Fruit fly (Drosophila melanogaster) whole organism, embryonic: ENCODE results near the gene wfs1.

ENCODE experiments used
- Aef1 ChIP-seq: fragments of 200-800 bp; sonication (Bioruptor generic); IDR thresholded peaks from 3 replicates; pipeline ENCODE4 v1.3.6; 2022; ENCODE audit warnings: missing biosample characterization, missing genetic modification characterization
- CG1024 ChIP-seq: fragments of 200-800 bp; sonication (Bioruptor generic); IDR thresholded peaks from 2 replicates; pipeline ENCODE4 v1.3.6; 2022; ENCODE audit warnings: missing biosample characterization, missing genetic modification characterization
- CG10366 ChIP-seq: fragments of 200-800 bp; sonication (Bioruptor generic); IDR thresholded peaks from 2 replicates; pipeline ENCODE4 v1.3.6; 2022; ENCODE audit warnings: missing biosample characterization, missing genetic modification characterization
- CG11695 ChIP-seq: fragments of 200-800 bp; sonication (Bioruptor generic); IDR thresholded peaks from 3 replicates; pipeline ENCODE4 v1.3.6; 2022; ENCODE audit warnings: missing biosample characterization, missing genetic modification characterization
- CG12659 ChIP-seq: fragments of 200-800 bp; sonication (Bioruptor generic); optimal IDR thresholded peaks from 3 replicates; lab custom pipeline; 2017; ENCODE audit warnings: mild to moderate bottlenecking, missing biosample characterization, missing genetic modification reagents, missing genetic modification characterization
- CG13424 ChIP-seq: fragments of 200-800 bp; sonication (Bioruptor generic); optimal IDR thresholded peaks from 2 replicates; lab custom pipeline; 2019; ENCODE audit warnings: missing biosample characterization, mild to moderate bottlenecking, missing genetic modification characterization, moderate library complexity
- CG15073 ChIP-seq: fragments of 200-800 bp; sonication (Bioruptor generic); optimal IDR thresholded peaks from 2 replicates; lab custom pipeline; 2016; ENCODE audit warnings: missing biosample characterization, missing genetic modification characterization
- CG15269 ChIP-seq: fragments of 200-800 bp; sonication (Bioruptor generic); optimal IDR thresholded peaks from 2 replicates; lab custom pipeline; 2018; ENCODE audit warnings: missing biosample characterization, mild to moderate bottlenecking, missing genetic modification characterization, moderate library complexity
- CG17186 ChIP-seq: fragments of 200-800 bp; sonication (Bioruptor generic); optimal IDR thresholded peaks from 3 replicates; lab custom pipeline; 2017; ENCODE audit warnings: missing biosample characterization, missing genetic modification reagents, missing genetic modification characterization
- CG30403 ChIP-seq: fragments of 200-800 bp; sonication (Bioruptor generic); optimal IDR thresholded peaks from 3 replicates; lab custom pipeline; 2016; ENCODE audit warnings: missing biosample characterization, missing genetic modification characterization
- CG32532 ChIP-seq: fragments of 200-800 bp; sonication (Bioruptor generic); IDR thresholded peaks from 2 replicates; pipeline ENCODE4 v1.3.6; 2022; ENCODE audit warnings: missing biosample characterization, missing genetic modification characterization
- CG33557 ChIP-seq: fragments of 200-800 bp; sonication (Bioruptor generic); optimal IDR thresholded peaks from 2 replicates; lab custom pipeline; 2019; ENCODE audit warnings: missing biosample characterization, mild to moderate bottlenecking, missing genetic modification characterization, moderate library complexity
- CG34224 ChIP-seq: fragments of 200-800 bp; sonication (Bioruptor generic); IDR thresholded peaks from 3 replicates; pipeline ENCODE4 v1.3.6; 2022; ENCODE audit warnings: missing biosample characterization, missing genetic modification characterization; ENCODE audit not compliant: partially characterized antibody
- CG34376 ChIP-seq: fragments of 200-800 bp; sonication (Bioruptor generic); optimal IDR thresholded peaks from 2 replicates; lab custom pipeline; 2018; ENCODE audit warnings: missing biosample characterization, mild to moderate bottlenecking, missing genetic modification characterization
- CG34422 ChIP-seq: fragments of 200-800 bp; sonication (Bioruptor generic); IDR thresholded peaks from 3 replicates; pipeline ENCODE4 v1.3.6; 2022; ENCODE audit warnings: missing biosample characterization, missing genetic modification characterization
- CG4730 ChIP-seq: fragments of 200-800 bp; sonication (Bioruptor generic); IDR thresholded peaks from 2 replicates; pipeline ENCODE4 v1.3.6; 2022; ENCODE audit warnings: missing biosample characterization, missing genetic modification characterization
- CG6791 ChIP-seq: fragments of 200-800 bp; sonication (Bioruptor generic); IDR thresholded peaks from 3 replicates; pipeline ENCODE4 v1.3.6; 2022; ENCODE audit warnings: missing biosample characterization, missing genetic modification characterization; ENCODE audit not compliant: partially characterized antibody
- CG7839 ChIP-seq: fragments of 200-800 bp; sonication (Bioruptor generic); optimal IDR thresholded peaks from 3 replicates; lab custom pipeline; 2018; ENCODE audit warnings: missing biosample characterization, mild to moderate bottlenecking, missing genetic modification characterization, moderate library complexity
- CG8944 ChIP-seq: fragments of 200-800 bp; sonication (Bioruptor generic); optimal IDR thresholded peaks from 3 replicates; lab custom pipeline; 2016; ENCODE audit warnings: missing biosample characterization, missing genetic modification characterization
- Chrac-16 ChIP-seq: fragments of 200-800 bp; sonication (Bioruptor generic); optimal IDR thresholded peaks from 3 replicates; lab custom pipeline; 2016; ENCODE audit warnings: missing biosample characterization, missing genetic modification characterization
- CoRest ChIP-seq: fragments of 200-800 bp; sonication (Bioruptor generic); optimal IDR thresholded peaks from 3 replicates; lab custom pipeline; 2018; ENCODE audit warnings: missing biosample characterization, mild to moderate bottlenecking, missing genetic modification characterization, moderate library complexity
- D19A ChIP-seq: fragments of 200-800 bp; optimal IDR thresholded peaks from 3 replicates; lab custom pipeline; 2019; ENCODE audit warnings: missing biosample characterization, mild to moderate bottlenecking, missing genetic modification characterization, moderate library complexity
- Dad ChIP-seq: fragments of 200-800 bp; sonication (Bioruptor generic); optimal IDR thresholded peaks from 3 replicates; lab custom pipeline; 2016; ENCODE audit warnings: missing biosample characterization, missing genetic modification characterization
- Dfd ChIP-seq, 2 experiments: fragments of >200 bp; optimal IDR thresholded peaks; 2 replicates each; lab custom pipeline; 2017; ENCODE audit warnings: missing biosample characterization in 2 of 2, missing genetic modification characterization in 2 of 2
- Dp ChIP-seq: fragments of 200-800 bp; sonication (Bioruptor generic); optimal IDR thresholded peaks from 2 replicates; lab custom pipeline; 2018; ENCODE audit warnings: missing biosample characterization, mild to moderate bottlenecking, missing genetic modification characterization, moderate library complexity
- Ets97D ChIP-seq: fragments of 200-800 bp; sonication (Bioruptor generic); optimal IDR thresholded peaks from 3 replicates; lab custom pipeline; 2016; ENCODE audit warnings: missing biosample characterization, missing genetic modification characterization
- Nf-YB ChIP-seq: fragments of 200-800 bp; sonication (Bioruptor generic); optimal IDR thresholded peaks from 3 replicates; lab custom pipeline; 2019; ENCODE audit warnings: missing biosample characterization, mild to moderate bottlenecking, missing genetic modification characterization, moderate library complexity
- Ptx1 ChIP-seq: fragments of 200-800 bp; sonication (Bioruptor generic); IDR thresholded peaks from 2 replicates; pipeline ENCODE4 v1.3.6; 2022; ENCODE audit warnings: missing biosample characterization, missing genetic modification characterization
- Ravus ChIP-seq: fragments of 200-800 bp; sonication (Bioruptor generic); IDR thresholded peaks from 2 replicates; pipeline ENCODE4 v1.3.6; 2022; ENCODE audit warnings: missing biosample characterization, missing genetic modification characterization
- Rfx ChIP-seq: fragments of 200-800 bp; sonication (Bioruptor generic); IDR thresholded peaks from 2 replicates; pipeline ENCODE4 v1.3.6; 2022; ENCODE audit warnings: missing biosample characterization, missing genetic modification characterization
- Rx ChIP-seq: fragments of 200-800 bp; sonication (Bioruptor generic); IDR thresholded peaks from 2 replicates; pipeline ENCODE4 v1.3.6; 2022; ENCODE audit warnings: missing biosample characterization, missing genetic modification characterization
- ash1 ChIP-seq: fragments of 200-800 bp; sonication (Bioruptor generic); optimal IDR thresholded peaks from 2 replicates; lab custom pipeline; 2018; ENCODE audit warnings: missing biosample characterization, mild to moderate bottlenecking, missing genetic modification characterization
- az2 ChIP-seq: fragments of 200-800 bp; sonication (Bioruptor generic); optimal IDR thresholded peaks from 3 replicates; lab custom pipeline; 2016; ENCODE audit warnings: missing biosample characterization, missing genetic modification characterization
- cad ChIP-seq: fragments of >200 bp; optimal IDR thresholded peaks from 2 replicates; lab custom pipeline; 2017; ENCODE audit warnings: missing biosample characterization, missing genetic modification characterization
- dmrt99B ChIP-seq: fragments of 200-800 bp; sonication (Bioruptor generic); optimal IDR thresholded peaks from 2 replicates; lab custom pipeline; 2018; ENCODE audit warnings: missing biosample characterization, mild to moderate bottlenecking, missing genetic modification characterization, moderate library complexity
- dpn ChIP-seq, 2 experiments: fragments of 200-800 bp; sonication (Bioruptor generic); optimal IDR thresholded peaks; 3 replicates each; lab custom pipeline; 2016; ENCODE audit warnings: missing biosample characterization in 2 of 2, missing genetic modification characterization in 2 of 2
- lov ChIP-seq, 2 experiments: fragments of 200-800 bp in 1 of 2; fragments of >200 bp in 1 of 2; sonication (Bioruptor generic) in 1 of 2; IDR thresholded peaks in 1 of 2; optimal IDR thresholded peaks in 1 of 2; 2 replicates in 1 of 2; 3 replicates in 1 of 2; pipeline versions ENCODE4 v1.3.6 to Lab custom; 2017 to 2022; ENCODE audit warnings: missing biosample characterization in 1 of 2, missing genetic modification characterization in 1 of 2
- nom ChIP-seq: fragments of 200-800 bp; sonication (Bioruptor generic); optimal IDR thresholded peaks from 2 replicates; lab custom pipeline; 2017; ENCODE audit warnings: missing biosample characterization, missing genetic modification characterization, mild to moderate bottlenecking, moderate library complexity, missing genetic modification reagents
- oc ChIP-seq: fragments of 200-800 bp; sonication (Bioruptor generic); optimal IDR thresholded peaks from 2 replicates; lab custom pipeline; 2018; ENCODE audit warnings: missing biosample characterization, mild to moderate bottlenecking, missing genetic modification characterization, moderate library complexity
- otp ChIP-seq: fragments of 200-800 bp; sonication (Bioruptor generic); IDR thresholded peaks from 3 replicates; pipeline ENCODE4, ENCODE4 v1.3.6; 2022; ENCODE audit warnings: missing biosample characterization, missing genetic modification characterization
- prd ChIP-seq, 3 experiments: fragments of >200 bp in 2 of 3; fragments of 200-800 bp in 1 of 3; sonication (Bioruptor generic) in 1 of 3; optimal IDR thresholded peaks in 2 of 3; IDR thresholded peaks in 1 of 3; 2 replicates in 2 of 3; 3 replicates in 1 of 3; pipeline versions ENCODE4 v1.3.6 to Lab custom; 2017 to 2022; ENCODE audit warnings: missing biosample characterization in 1 of 3, missing genetic modification characterization in 1 of 3
- sens ChIP-seq: fragments of 200-800 bp; sonication (Bioruptor generic); peaks from one replicate; lab custom pipeline; 2016; ENCODE audit warnings: missing biosample characterization, missing genetic modification characterization
- so ChIP-seq: fragments of 200-800 bp; sonication (Bioruptor generic); IDR thresholded peaks from 3 replicates; pipeline ENCODE4 v1.3.6; 2022; ENCODE audit warnings: missing biosample characterization, missing genetic modification characterization
- stc ChIP-seq: fragments of 200-800 bp; sonication (Bioruptor generic); IDR thresholded peaks from 2 replicates; pipeline ENCODE4 v1.3.6; 2022; ENCODE audit warnings: missing biosample characterization, missing genetic modification characterization
- ttk ChIP-seq: fragments of 200-800 bp; sonication (Bioruptor generic); IDR thresholded peaks from 2 replicates; pipeline ENCODE4 v2.1.2; 2022; ENCODE audit warnings: missing biosample characterization, missing genetic modification characterization
- unpg ChIP-seq: fragments of 200-800 bp; sonication (Bioruptor generic); optimal IDR thresholded peaks from 3 replicates; lab custom pipeline; 2018; ENCODE audit warnings: missing biosample characterization, mild to moderate bottlenecking, missing genetic modification characterization, moderate library complexity
- usp ChIP-seq: fragments of >200 bp; optimal IDR thresholded peaks from 2 replicates; lab custom pipeline; 2017; ENCODE audit warnings: missing biosample characterization, missing genetic modification characterization
- vfl ChIP-seq: fragments of 200-800 bp; sonication (Bioruptor generic); optimal IDR thresholded peaks from 2 replicates; lab custom pipeline; 2016; ENCODE audit warnings: missing biosample characterization, missing genetic modification characterization
- wor ChIP-seq: fragments of 200-800 bp; sonication (Bioruptor generic); IDR thresholded peaks from 2 replicates; pipeline ENCODE4 v1.3.6; 2022; ENCODE audit warnings: missing biosample characterization, missing genetic modification characterization
- zen ChIP-seq: fragments of 200-800 bp; sonication (Bioruptor generic); optimal IDR thresholded peaks from 3 replicates; lab custom pipeline; 2018; ENCODE audit warnings: missing biosample characterization, mild to moderate bottlenecking, missing genetic modification characterization, moderate library complexity

wfs1 gene

DNA sequence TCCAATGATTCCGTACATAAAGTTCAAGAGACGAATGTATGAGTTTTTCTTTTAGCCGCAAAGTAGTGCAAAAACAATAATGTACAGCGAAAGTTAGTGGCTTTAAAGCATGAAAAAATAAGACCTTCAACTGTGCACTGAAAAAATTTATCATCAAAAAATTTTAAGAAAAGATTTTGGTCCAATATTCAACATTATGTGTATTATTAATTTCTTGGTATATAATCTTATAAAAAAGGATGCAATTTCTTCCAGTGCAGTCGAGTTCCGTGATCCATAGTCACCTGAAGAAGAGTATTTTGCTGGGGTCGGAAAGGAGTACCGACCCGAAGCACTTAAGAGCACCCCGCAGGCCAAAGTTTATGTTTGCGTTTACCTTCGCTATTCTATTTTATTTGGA lies 21.6 kb downstream of the wfs1 start (continued):
- no peak for TF ChIP-seq Dad (GFP tag; lab: Kevin White, UChicago)
- TF ChIP-seq CG34224 (GFP tag; lab: Robert Waterston, UW), result no peak
- TF ChIP-seq CG13424 (tag; lab: Kevin White, UChicago), result peak; percentile 7
- TF ChIP-seq CG11695, result peak; percentile 38; the same call in 1 of the 3 replicates
- TF ChIP-seq CG12659 (GFP tag; lab: Kevin White, UChicago), result peak; percentile 11
- TF ChIP-seq D19A, result no peak
- peak; percentile 32 for TF ChIP-seq az2 (GFP tag; lab: Kevin White, UChicago)
- TF ChIP-seq CG10366 (GFP tag; lab: Robert Waterston, UW), result peak; percentile 65
- peak; percentile 26 for TF ChIP-seq Chrac-16 (GFP tag; lab: Kevin White, UChicago)
- TF ChIP-seq ash1 (GFP tag; lab: Kevin White, UChicago), result no peak
- TF ChIP-seq dmrt99B (tag; lab: Kevin White, UChicago), result no peak
- 0 out of 2 replicates have a peak, but pooled peaks have one; percentile 31 for TF ChIP-seq Ptx1
- TF ChIP-seq zen (tag; lab: Kevin White, UChicago), result no peak
- no peak for TF ChIP-seq CG4730 (GFP tag; lab: Robert Waterston, UW)
- TF ChIP-seq otp, result 0 out of 3 replicates have a peak, but pooled peaks have one; percentile 22
- TF ChIP-seq ttk (GFP tag; lab: Robert Waterston, UW), result peak; percentile 54; the same call in 1 of the 2 replicates
- 0 out of 2 replicates have a peak, but pooled peaks have one; percentile 34 for TF ChIP-seq wor (GFP tag; lab: Robert Waterston, UW)
- no peak for TF ChIP-seq vfl (GFP tag; lab: Kevin White, UChicago)
- TF ChIP-seq Rfx (GFP tag; lab: Robert Waterston, UW), result 0 out of 2 replicates have a peak, but pooled peaks have one; percentile 8
- no peak for TF ChIP-seq Ets97D
- no peak; the same call in 2 of the 3 replicates for TF ChIP-seq CG34422 (GFP tag; lab: Robert Waterston, UW)
- TF ChIP-seq prd (optimal IDR thresholded peaks at IDR 0.05; lab: Kevin White, UChicago), result no peak
- peak; percentile 61; the same call in 2 of the 3 replicates for TF ChIP-seq prd (GFP tag; IDR thresholded peaks at IDR 0.05; lab: Robert Waterston, UW)
- TF ChIP-seq stc (GFP tag; lab: Robert Waterston, UW), result peak; percentile 31; the same call in 1 of the 2 replicates
- no peak; the same call in 1 of the 2 replicates for TF ChIP-seq CG32532
- no peak for TF ChIP-seq Dfd (GFP tag; optimal IDR thresholded peaks at IDR 0.05; lab: Kevin White, UChicago)
- TF ChIP-seq usp, result no peak
- peak; percentile 15 for TF ChIP-seq CG7839 (tag; lab: Kevin White, UChicago)
- no peak for TF ChIP-seq CG34376 (GFP tag; lab: Kevin White, UChicago)
- TF ChIP-seq oc (tag; lab: Kevin White, UChicago), result no peak
- TF ChIP-seq so (GFP tag; lab: Robert Waterston, UW), result no peak
- TF ChIP-seq Rx (GFP tag; lab: Robert Waterston, UW), result no peak
- no peak for TF ChIP-seq Dp (GFP tag; lab: Kevin White, UChicago)
- peak; percentile 47 for TF ChIP-seq sens (GFP tag; lab: Kevin White, UChicago)
- no peak for TF ChIP-seq Nf-YB (GFP tag; lab: Kevin White, UChicago)
- TF ChIP-seq nom (GFP tag; lab: Kevin White, UChicago), result no peak
- no peak for TF ChIP-seq CG17186 (GFP tag; lab: Kevin White, UChicago)
- TF ChIP-seq CG6791, result no peak
- TF ChIP-seq unpg, result peak; percentile 3
- TF ChIP-seq Aef1 (GFP tag; lab: Robert Waterston, UW), result peak; percentile 38; the same call in 2 of the 3 replicates
- peak; percentile 23 for TF ChIP-seq CoRest (tag; lab: Kevin White, UChicago)
- TF ChIP-seq Ravus, result peak; percentile 1; the same call in 1 of the 2 replicates
- TF ChIP-seq dpn (GFP tag; optimal IDR thresholded peaks at IDR 0.05; lab: Kevin White, UChicago), result peak in 1 of 2 experiments; percentile 28
- no peak for TF ChIP-seq CG33557
- no peak for TF ChIP-seq CG8944
- TF ChIP-seq lov (optimal IDR thresholded peaks at IDR 0.05; lab: Kevin White, UChicago), result no peak
- no peak for TF ChIP-seq lov (GFP tag; IDR thresholded peaks at IDR 0.05; lab: Robert Waterston, UW)
- TF ChIP-seq cad (GFP tag; lab: Kevin White, UChicago), result no peak
- peak; percentile 48 for TF ChIP-seq CG30403 (GFP tag; lab: Kevin White, UChicago)
- 0 out of 2 replicates have a peak, but pooled peaks have one; percentile 31 for TF ChIP-seq CG1024 (GFP tag; lab: Robert Waterston, UW)
- TF ChIP-seq CG15073, result no peak
- TF ChIP-seq CG15269 (tag; lab: Kevin White, UChicago), result peak; percentile 5
